Fruit fly (Drosophila melanogaster) whole organism, embryonic: Measurements from ENCODE around the gene Irk1.
A peak's percentile ranks its signal among the peaks of the same experiment; 100 is the strongest.

Experiments used
- CG11504 ChIP-seq: fragments of 200-800 bp; sonication (Bioruptor generic); optimal IDR thresholded peaks from 3 replicates; lab custom pipeline; 2019; ENCODE audit warnings: missing biosample characterization, mild to moderate bottlenecking, missing genetic modification characterization, moderate library complexity
- CG12299 ChIP-seq: fragments of 200-800 bp; sonication (Bioruptor generic); optimal IDR thresholded peaks from 2 replicates; lab custom pipeline; 2018; ENCODE audit warnings: missing biosample characterization, mild to moderate bottlenecking, missing genetic modification characterization
- CG14965 ChIP-seq: fragments of 200-800 bp; sonication (Bioruptor generic); optimal IDR thresholded peaks from 2 replicates; lab custom pipeline; 2016; ENCODE audit warnings: missing biosample characterization, missing genetic modification characterization, borderline replicate concordance
- CG15011 ChIP-seq: fragments of 200-800 bp; sonication (Bioruptor generic); optimal IDR thresholded peaks from 3 replicates; lab custom pipeline; 2018; ENCODE audit warnings: missing biosample characterization, mild to moderate bottlenecking, missing genetic modification characterization
- CG16813 ChIP-seq: fragments of 200-800 bp; sonication (Bioruptor generic); IDR thresholded peaks from 3 replicates; pipeline ENCODE4 v1.3.6; 2022; ENCODE audit warnings: missing biosample characterization, missing genetic modification characterization; ENCODE audit not compliant: partially characterized antibody
- CG16815 ChIP-seq: fragments of 200-800 bp; sonication (Bioruptor generic); optimal IDR thresholded peaks from 3 replicates; lab custom pipeline; 2017; ENCODE audit warnings: missing biosample characterization, mild to moderate bottlenecking, missing genetic modification characterization
- CG17186 ChIP-seq: fragments of 200-800 bp; sonication (Bioruptor generic); optimal IDR thresholded peaks from 3 replicates; lab custom pipeline; 2017; ENCODE audit warnings: missing biosample characterization, missing genetic modification reagents, missing genetic modification characterization
- CG2678 ChIP-seq: fragments of 200-800 bp; sonication (Bioruptor generic); optimal IDR thresholded peaks from 3 replicates; lab custom pipeline; 2019; ENCODE audit warnings: missing biosample characterization, mild to moderate bottlenecking, missing genetic modification characterization, moderate library complexity
- CG30020 ChIP-seq: fragments of 200-800 bp; optimal IDR thresholded peaks from 2 replicates; lab custom pipeline; 2019; ENCODE audit warnings: missing biosample characterization, mild to moderate bottlenecking, missing genetic modification characterization, moderate library complexity
- CG3065 ChIP-seq: fragments of 200-800 bp; sonication (Bioruptor generic); optimal IDR thresholded peaks from 2 replicates; lab custom pipeline; 2016; ENCODE audit warnings: missing biosample characterization, missing genetic modification characterization
- CG3407 ChIP-seq: fragments of 200-800 bp; sonication (Bioruptor generic); optimal IDR thresholded peaks from 2 replicates; lab custom pipeline; 2018; ENCODE audit warnings: missing biosample characterization, mild to moderate bottlenecking, missing genetic modification characterization
- CG4730 ChIP-seq: fragments of 200-800 bp; sonication (Bioruptor generic); IDR thresholded peaks from 2 replicates; pipeline ENCODE4 v1.3.6; 2022; ENCODE audit warnings: missing biosample characterization, missing genetic modification characterization
- CG4854 ChIP-seq: fragments of 200-800 bp; sonication (Bioruptor generic); optimal IDR thresholded peaks from 2 replicates; lab custom pipeline; 2016; ENCODE audit warnings: missing biosample characterization, missing genetic modification characterization, inconsistent platforms
- CG7357 ChIP-seq: fragments of 200-800 bp; sonication (Bioruptor generic); IDR thresholded peaks from 3 replicates; pipeline ENCODE4 v1.3.6; 2022; ENCODE audit warnings: missing biosample characterization, missing genetic modification characterization
- Dip2 ChIP-seq: fragments of 200-800 bp; sonication (Bioruptor generic); IDR thresholded peaks from 2 replicates; pipeline ENCODE4 v1.3.6; 2022; ENCODE audit warnings: missing biosample characterization, missing genetic modification characterization
- Doc3 ChIP-seq: fragments of 200-800 bp; sonication (Bioruptor generic); IDR thresholded peaks from 3 replicates; pipeline ENCODE4 v1.3.6; 2022; ENCODE audit warnings: missing biosample characterization, missing genetic modification characterization; ENCODE audit not compliant: partially characterized antibody
- ERR ChIP-seq: fragments of 200-800 bp; sonication (Bioruptor generic); optimal IDR thresholded peaks from 2 replicates; lab custom pipeline; 2016; ENCODE audit warnings: missing biosample characterization, missing genetic modification characterization
- Fer2 ChIP-seq: fragments of 200-800 bp; sonication (Bioruptor generic); optimal IDR thresholded peaks from 2 replicates; lab custom pipeline; 2018; ENCODE audit warnings: missing biosample characterization, mild to moderate bottlenecking, missing genetic modification characterization, moderate library complexity
- Hmr ChIP-seq: fragments of 200-800 bp; sonication (Bioruptor generic); optimal IDR thresholded peaks from 3 replicates; lab custom pipeline; 2017; ENCODE audit warnings: mild to moderate bottlenecking, missing biosample characterization, missing genetic modification reagents, missing genetic modification characterization
- Mad ChIP-seq: fragments of 200-800 bp; sonication (Bioruptor generic); optimal IDR thresholded peaks from 2 replicates; lab custom pipeline; 2016; ENCODE audit warnings: missing biosample characterization, missing genetic modification characterization
- Mrtf ChIP-seq: fragments of 200-800 bp; sonication (Bioruptor generic); IDR thresholded peaks from 3 replicates; pipeline ENCODE4 v1.3.6; 2022; ENCODE audit warnings: missing biosample characterization, missing genetic modification characterization
- Myb ChIP-seq: fragments of 200-800 bp; sonication (Bioruptor generic); optimal IDR thresholded peaks from 2 replicates; lab custom pipeline; 2016; ENCODE audit warnings: missing biosample characterization, missing genetic modification characterization
- NC2α ChIP-seq: fragments of 200-800 bp; sonication (Bioruptor generic); optimal IDR thresholded peaks from 2 replicates; lab custom pipeline; 2016; ENCODE audit warnings: missing biosample characterization, missing genetic modification characterization
- NK7.1 ChIP-seq: fragments of 200-800 bp; sonication (Bioruptor generic); optimal IDR thresholded peaks from 3 replicates; lab custom pipeline; 2016; ENCODE audit warnings: missing biosample characterization, missing genetic modification characterization
- NfI ChIP-seq: fragments of 200-800 bp; sonication (Bioruptor generic); optimal IDR thresholded peaks from 3 replicates; lab custom pipeline; 2018; ENCODE audit warnings: missing biosample characterization, mild to moderate bottlenecking, missing genetic modification characterization, moderate library complexity
- PHDP ChIP-seq: fragments of 200-800 bp; sonication (Bioruptor generic); optimal IDR thresholded peaks from 3 replicates; lab custom pipeline; 2018; ENCODE audit warnings: missing biosample characterization, mild to moderate bottlenecking, missing genetic modification characterization, moderate library complexity
- Sox100B ChIP-seq: fragments of 200-800 bp; sonication (Bioruptor generic); optimal IDR thresholded peaks from 3 replicates; lab custom pipeline; 2018; ENCODE audit warnings: missing biosample characterization, mild to moderate bottlenecking, missing genetic modification characterization
- Sry-β ChIP-seq: fragments of 200-800 bp; sonication (Bioruptor generic); optimal IDR thresholded peaks from 2 replicates; lab custom pipeline; 2018; ENCODE audit warnings: missing biosample characterization, mild to moderate bottlenecking, missing genetic modification characterization, moderate library complexity
- bcd ChIP-seq: fragments of 200-800 bp; sonication (Bioruptor generic); optimal IDR thresholded peaks from 2 replicates; lab custom pipeline; 2017; ENCODE audit warnings: missing biosample characterization, mild to moderate bottlenecking, missing genetic modification characterization
- bsh ChIP-seq, 2 experiments: fragments of 200-800 bp; sonication (Bioruptor generic); optimal IDR thresholded peaks; 2 replicates each; lab custom pipeline; 2017 to 2018; ENCODE audit warnings: mild to moderate bottlenecking in 2 of 2, missing biosample characterization in 2 of 2, missing genetic modification characterization in 2 of 2, moderate library complexity in 1 of 2
- ci ChIP-seq: fragments of 200-800 bp; sonication (Bioruptor generic); IDR thresholded peaks from 3 replicates; pipeline ENCODE4 v1.3.6; 2022; ENCODE audit warnings: missing biosample characterization, missing genetic modification characterization
- cwo ChIP-seq: fragments of 200-800 bp; sonication (Bioruptor generic); optimal IDR thresholded peaks from 3 replicates; lab custom pipeline; 2017; ENCODE audit warnings: missing biosample characterization, missing genetic modification characterization, mild to moderate bottlenecking, moderate library complexity, missing genetic modification reagents
- eyg ChIP-seq: fragments of 200-800 bp; sonication (Bioruptor generic); optimal IDR thresholded peaks from 3 replicates; lab custom pipeline; 2016; ENCODE audit warnings: missing biosample characterization, missing genetic modification characterization
- gem ChIP-seq: fragments of 200-800 bp; sonication (Bioruptor generic); optimal IDR thresholded peaks from 2 replicates; lab custom pipeline; 2019; ENCODE audit warnings: missing biosample characterization, mild to moderate bottlenecking, missing genetic modification characterization, moderate library complexity
- jigr1 ChIP-seq: fragments of 200-800 bp; sonication (Bioruptor generic); IDR thresholded peaks from 3 replicates; pipeline ENCODE4 v1.3.6; 2022; ENCODE audit warnings: missing biosample characterization, missing genetic modification characterization
- kah ChIP-seq: fragments of 200-800 bp; sonication (Bioruptor generic); optimal IDR thresholded peaks from 2 replicates; lab custom pipeline; 2018; ENCODE audit warnings: missing biosample characterization, mild to moderate bottlenecking, missing genetic modification characterization
- kay ChIP-seq: fragments of 200-800 bp; sonication (Bioruptor generic); optimal IDR thresholded peaks from 2 replicates; lab custom pipeline; 2016; ENCODE audit warnings: missing biosample characterization, missing genetic modification characterization
- lbe ChIP-seq: fragments of 200-800 bp; sonication (Bioruptor generic); optimal IDR thresholded peaks from 2 replicates; lab custom pipeline; 2016; ENCODE audit warnings: missing biosample characterization, mild to moderate bottlenecking, missing genetic modification characterization
- lilli ChIP-seq: fragments of 200-800 bp; sonication (Bioruptor generic); optimal IDR thresholded peaks from 3 replicates; lab custom pipeline; 2016; ENCODE audit warnings: missing biosample characterization, missing genetic modification characterization
- mirr ChIP-seq: fragments of 200-800 bp; sonication (Bioruptor generic); optimal IDR thresholded peaks from 3 replicates; lab custom pipeline; 2018; ENCODE audit warnings: missing biosample characterization, mild to moderate bottlenecking, missing genetic modification characterization
- odd ChIP-seq: fragments of 200-800 bp; sonication (Bioruptor generic); optimal IDR thresholded peaks from 2 replicates; lab custom pipeline; 2017; ENCODE audit warnings: missing biosample characterization, mild to moderate bottlenecking, missing genetic modification characterization
- otp ChIP-seq: fragments of 200-800 bp; sonication (Bioruptor generic); IDR thresholded peaks from 3 replicates; pipeline ENCODE4, ENCODE4 v1.3.6; 2022; ENCODE audit warnings: missing biosample characterization, missing genetic modification characterization
- pita ChIP-seq: fragments of 200-800 bp; sonication (Bioruptor generic); optimal IDR thresholded peaks from 2 replicates; lab custom pipeline; 2017; ENCODE audit warnings: missing biosample characterization, mild to moderate bottlenecking, missing genetic modification characterization
- pros ChIP-seq: fragments of 200-800 bp; sonication (Bioruptor generic); optimal IDR thresholded peaks from 3 replicates; lab custom pipeline; 2019; ENCODE audit warnings: missing biosample characterization, mild to moderate bottlenecking, missing genetic modification characterization, moderate library complexity
- slou ChIP-seq: fragments of 200-800 bp; sonication (Bioruptor generic); optimal IDR thresholded peaks from 3 replicates; lab custom pipeline; 2016; ENCODE audit warnings: missing biosample characterization, missing genetic modification characterization
- stwl ChIP-seq: fragments of 200-800 bp; sonication (Bioruptor generic); optimal IDR thresholded peaks from 3 replicates; lab custom pipeline; 2018; ENCODE audit warnings: missing biosample characterization, mild to moderate bottlenecking, missing genetic modification characterization, moderate library complexity
- sug ChIP-seq: fragments of 200-800 bp; optimal IDR thresholded peaks from 2 replicates; lab custom pipeline; 2019; ENCODE audit warnings: missing biosample characterization, mild to moderate bottlenecking, missing genetic modification characterization, moderate library complexity
- tin ChIP-seq: fragments of 200-800 bp; sonication (Bioruptor generic); optimal IDR thresholded peaks from 3 replicates; lab custom pipeline; 2016; ENCODE audit warnings: missing biosample characterization, missing genetic modification characterization
- toy ChIP-seq: fragments of 200-800 bp; sonication (Bioruptor generic); IDR thresholded peaks from 2 replicates; pipeline ENCODE4 v1.3.6; 2022; ENCODE audit warnings: missing biosample characterization, missing genetic modification characterization
- yki ChIP-seq: fragments of >200 bp; optimal IDR thresholded peaks from 3 replicates; lab custom pipeline; 2018
- zf30C ChIP-seq: fragments of 200-800 bp; sonication (Bioruptor generic); optimal IDR thresholded peaks from 3 replicates; lab custom pipeline; 2018; ENCODE audit warnings: missing biosample characterization, mild to moderate bottlenecking, missing genetic modification characterization

Gene Irk1

DNA sequence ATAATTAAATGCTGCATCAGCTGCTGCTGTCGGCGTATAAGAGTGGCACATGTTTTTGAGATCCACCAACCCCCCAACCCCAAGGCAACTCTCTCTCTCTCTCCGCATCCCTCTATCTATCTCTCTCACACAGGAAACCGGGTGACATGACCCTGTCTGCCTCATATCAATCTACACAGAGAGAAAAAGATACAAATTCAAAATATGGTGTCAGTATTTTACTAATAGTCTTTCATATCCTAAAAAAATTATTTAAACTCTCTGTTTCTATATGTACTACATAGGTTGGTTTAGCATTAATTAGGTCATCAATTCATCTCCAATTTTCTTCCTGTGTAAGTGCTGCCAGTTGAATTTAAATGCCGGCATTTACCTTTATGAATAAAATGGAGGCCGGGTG lies 7.3 kb downstream of the Irk1 start (continued):
- peak; percentile 51; the same call in 1 of the 2 replicates for TF ChIP-seq toy
- TF ChIP-seq otp (GFP tag; lab: Robert Waterston, UW), result peak; percentile 91
- TF ChIP-seq ERR, result peak; percentile 83
- TF ChIP-seq Dip2 (GFP tag; lab: Robert Waterston, UW), result no peak
- peak; percentile 83 for TF ChIP-seq CG16815 (GFP tag; lab: Kevin White, UChicago)
- TF ChIP-seq bsh (GFP tag; optimal IDR thresholded peaks at IDR 0.05; lab: Kevin White, UChicago), result peak; percentile 68 to 97
- peak; percentile 79 for TF ChIP-seq zf30C (GFP tag; lab: Kevin White, UChicago)
- TF ChIP-seq eyg (GFP tag; lab: Kevin White, UChicago), result peak; percentile 69
- TF ChIP-seq slou (GFP tag; lab: Kevin White, UChicago), result peak; percentile 56
- peak; percentile 82 for TF ChIP-seq lilli (GFP tag; lab: Kevin White, UChicago)
- peak; percentile 40 for TF ChIP-seq CG17186 (GFP tag; lab: Kevin White, UChicago)
- peak; percentile 70 for TF ChIP-seq Hmr
- TF ChIP-seq pros, result no peak
- TF ChIP-seq jigr1 (GFP tag; lab: Robert Waterston, UW), result peak; percentile 62; the same call in 1 of the 3 replicates
- peak; percentile 85 for TF ChIP-seq Sox100B (GFP tag; lab: Kevin White, UChicago)
- TF ChIP-seq stwl (tag; lab: Kevin White, UChicago), result peak; percentile 62
- peak; percentile 91 for TF ChIP-seq tin (GFP tag; lab: Kevin White, UChicago)
- peak; percentile 85 for TF ChIP-seq CG3065 (GFP tag; lab: Kevin White, UChicago)
- peak; percentile 94 for TF ChIP-seq PHDP (tag; lab: Kevin White, UChicago)
- TF ChIP-seq gem (tag; lab: Kevin White, UChicago), result peak; percentile 96
- peak; percentile 73 for TF ChIP-seq CG12299 (tag; lab: Kevin White, UChicago)
- TF ChIP-seq kah (GFP tag; lab: Kevin White, UChicago), result peak; percentile 80
- TF ChIP-seq CG4730 (GFP tag; lab: Robert Waterston, UW), result peak; percentile 87
- TF ChIP-seq Sry-β, result peak; percentile 58
- peak; percentile 76 for TF ChIP-seq Mad (GFP tag; lab: Kevin White, UChicago)
- TF ChIP-seq Myb (GFP tag; lab: Kevin White, UChicago), result peak; percentile 62
- peak; percentile 89 for TF ChIP-seq bcd
- peak; percentile 58 for TF ChIP-seq CG30020 (tag; lab: Kevin White, UChicago)
- peak; percentile 93 for TF ChIP-seq lbe (GFP tag; lab: Kevin White, UChicago)
- peak; percentile 84 for TF ChIP-seq CG4854 (GFP tag; lab: Kevin White, UChicago)
- peak; percentile 74 for TF ChIP-seq CG14965
- TF ChIP-seq CG3407 (GFP tag; lab: Kevin White, UChicago), result peak; percentile 87
- peak; percentile 71 for TF ChIP-seq odd (GFP tag; lab: Kevin White, UChicago)
- no peak for TF ChIP-seq Doc3
- TF ChIP-seq sug (tag; lab: Kevin White, UChicago), result peak; percentile 40
- TF ChIP-seq NfI (GFP tag; lab: Kevin White, UChicago), result peak; percentile 83
- peak; percentile 72 for TF ChIP-seq NK7.1 (GFP tag; lab: Kevin White, UChicago)
- TF ChIP-seq NC2α (GFP tag; lab: Kevin White, UChicago), result peak; percentile 81
- peak; percentile 82 for TF ChIP-seq CG15011 (GFP tag; lab: Kevin White, UChicago)
- TF ChIP-seq CG16813 (GFP tag; lab: Robert Waterston, UW), result no peak
- TF ChIP-seq CG11504, result peak; percentile 95
- peak; percentile 76 for TF ChIP-seq cwo
- no peak for TF ChIP-seq yki (lab: Kevin White, UChicago)
- TF ChIP-seq ci, result peak; percentile 96
- no peak for TF ChIP-seq pita (GFP tag; lab: Kevin White, UChicago)
- peak; percentile 83 for TF ChIP-seq kay (GFP tag; lab: Kevin White, UChicago)
- TF ChIP-seq Mrtf (GFP tag; lab: Robert Waterston, UW), result peak; percentile 84
- peak; percentile 85 for TF ChIP-seq CG7357 (GFP tag; lab: Robert Waterston, UW)
- peak; percentile 39 for TF ChIP-seq Fer2
- TF ChIP-seq mirr, result no peak
- peak; percentile 92 for TF ChIP-seq CG2678 (tag; lab: Kevin White, UChicago)
